Fruit fly (Drosophila melanogaster): ENCODE measurements around the gene Or35a.

dm6 chr2L:15613285-15613912 is 10.0 kb downstream of the Or35a start, which contains the start of gene Semp1:
- no peak for TF ChIP-seq pan (optimal IDR thresholded peaks at IDR 0.05)
- TF ChIP-seq psq (GFP tag; optimal IDR thresholded peaks at IDR 0.05) = no peak
